Worm (Caenorhabditis elegans) whole organism, L3 larva: ENCODE results near the gene C06E4.1.

Source experiments
- R02D3.7 ChIP-seq: fragments of 150-350 bp; optimal IDR thresholded peaks from 2 replicates; lab custom pipeline; 2014; ENCODE audit warnings: missing biosample characterization, missing genetic modification characterization
- ZK546.5 ChIP-seq: sonication (generic microtip); optimal IDR thresholded peaks from 2 replicates; lab custom pipeline; 2017; ENCODE audit warnings: missing biosample characterization, missing genetic modification characterization
- aly-2 ChIP-seq: fragments of 150-350 bp; optimal IDR thresholded peaks from 2 replicates; lab custom pipeline; 2014; ENCODE audit warnings: missing biosample characterization, missing genetic modification characterization
- ceh-16 ChIP-seq: sonication (generic microtip); optimal IDR thresholded peaks from 2 replicates; lab custom pipeline; 2017; ENCODE audit warnings: missing biosample characterization, missing genetic modification characterization
- ceh-28 ChIP-seq: fragments of 150-350 bp; optimal IDR thresholded peaks from 2 replicates; lab custom pipeline; 2014; ENCODE audit warnings: missing biosample characterization, missing genetic modification reagents, missing genetic modification characterization
- ceh-82 ChIP-seq: fragments of 150-350 bp; optimal IDR thresholded peaks from 2 replicates; lab custom pipeline; 2014; ENCODE audit warnings: missing biosample characterization, missing genetic modification characterization
- ceh-9 ChIP-seq: sonication (generic microtip); optimal IDR thresholded peaks from 2 replicates; lab custom pipeline; 2018; ENCODE audit warnings: missing biosample characterization, missing genetic modification characterization
- daf-12 ChIP-seq: fragments of 150-350 bp; optimal IDR thresholded peaks from 2 replicates; lab custom pipeline; 2014; ENCODE audit warnings: missing biosample characterization, missing genetic modification reagents, missing genetic modification characterization
- egl-27 ChIP-seq: sonication (generic microtip); optimal IDR thresholded peaks from 4 replicates; lab custom pipeline; 2017; ENCODE audit warnings: missing biosample characterization, missing genetic modification reagents, missing genetic modification characterization
- egl-5 ChIP-seq: fragments of 150-350 bp; optimal IDR thresholded peaks from 2 replicates; lab custom pipeline; 2017; ENCODE audit warnings: missing biosample characterization, missing genetic modification reagents, missing genetic modification characterization, inconsistent platforms
- elt-2 ChIP-seq: sonication (generic microtip); optimal IDR thresholded peaks from 2 replicates; lab custom pipeline; 2016; ENCODE audit warnings: missing genetic modification reagents, mild to moderate bottlenecking, missing genetic modification characterization, missing compliant biosample characterization
- elt-3 ChIP-seq, 3 experiments: fragments of 150-350 bp in 1 of 3; sonication (generic microtip) in 2 of 3; optimal IDR thresholded peaks; 2 replicates in 2 of 3; 4 replicates in 1 of 3; lab custom pipeline; 2014 to 2017; ENCODE audit warnings: missing biosample characterization in 3 of 3, missing genetic modification characterization in 3 of 3
- fkh-10 ChIP-seq: sonication (generic microtip); optimal IDR thresholded peaks from 2 replicates; lab custom pipeline; 2017; ENCODE audit warnings: missing biosample characterization, missing genetic modification reagents, missing genetic modification characterization
- fkh-2 ChIP-seq: fragments of 150-350 bp; optimal IDR thresholded peaks from 2 replicates; lab custom pipeline; 2014; ENCODE audit warnings: missing biosample characterization, missing genetic modification reagents, missing genetic modification characterization
- fos-1 ChIP-seq: fragments of 150-350 bp; optimal IDR thresholded peaks from 2 replicates; lab custom pipeline; 2014; ENCODE audit warnings: missing biosample characterization, missing genetic modification characterization
- hmg-11 ChIP-seq: sonication (generic microtip); optimal IDR thresholded peaks from 2 replicates; lab custom pipeline; 2016; ENCODE audit warnings: missing genetic modification characterization, missing compliant biosample characterization
- lin-39 ChIP-seq: fragments of 150-350 bp; optimal IDR thresholded peaks from 2 replicates; lab custom pipeline; 2018; ENCODE audit warnings: missing biosample characterization, missing genetic modification reagents, missing genetic modification characterization
- lsy-12 ChIP-seq: sonication (generic microtip); optimal IDR thresholded peaks from 2 replicates; lab custom pipeline; 2016; ENCODE audit warnings: mild to moderate bottlenecking, missing genetic modification characterization, missing compliant biosample characterization
- mdl-1 ChIP-seq: fragments of 150-350 bp; optimal IDR thresholded peaks from 2 replicates; lab custom pipeline; 2014; ENCODE audit warnings: missing biosample characterization, missing genetic modification characterization
- mml-1 ChIP-seq: fragments of 150-350 bp; sonication (generic microtip); optimal IDR thresholded peaks from 3 replicates; lab custom pipeline; 2014; ENCODE audit warnings: missing biosample characterization, missing genetic modification characterization
- nfya-1 ChIP-seq: sonication (generic microtip); optimal IDR thresholded peaks from 2 replicates; lab custom pipeline; 2017; ENCODE audit warnings: missing genetic modification characterization, mild to moderate bottlenecking, missing compliant biosample characterization, antibody characterized with exemption, moderate library complexity; ENCODE audit not compliant: insufficient read depth
- nhr-11 ChIP-seq: fragments of 150-350 bp; optimal IDR thresholded peaks from 2 replicates; lab custom pipeline; 2014; ENCODE audit warnings: missing biosample characterization, missing genetic modification characterization
- nhr-237 ChIP-seq: fragments of 150-350 bp; optimal IDR thresholded peaks from 2 replicates; lab custom pipeline; 2014; ENCODE audit warnings: missing biosample characterization, missing genetic modification characterization
- nhr-28 ChIP-seq: fragments of 150-350 bp; optimal IDR thresholded peaks from 2 replicates; lab custom pipeline; 2014; ENCODE audit warnings: missing biosample characterization, missing genetic modification characterization
- nhr-67 ChIP-seq: fragments of 150-350 bp; optimal IDR thresholded peaks from 2 replicates; lab custom pipeline; 2014; ENCODE audit warnings: missing biosample characterization, missing genetic modification characterization
- nhr-76 ChIP-seq: fragments of 150-350 bp; sonication (generic microtip); optimal IDR thresholded peaks from 5 replicates; lab custom pipeline; 2014; ENCODE audit warnings: missing biosample characterization, missing genetic modification characterization
- nhr-77 ChIP-seq: fragments of 150-350 bp; optimal IDR thresholded peaks from 2 replicates; lab custom pipeline; 2014; ENCODE audit warnings: missing biosample characterization, missing genetic modification characterization
- pha-4 ChIP-seq: fragments of 150-350 bp; optimal IDR thresholded peaks from 2 replicates; lab custom pipeline; 2014; ENCODE audit warnings: missing biosample characterization, missing genetic modification reagents, missing genetic modification characterization
- pqm-1 ChIP-seq: fragments of 150-350 bp; optimal IDR thresholded peaks from 2 replicates; lab custom pipeline; 2017; ENCODE audit warnings: missing biosample characterization, missing genetic modification characterization, inconsistent platforms
- sea-2 ChIP-seq: fragments of 150-350 bp; sonication (generic microtip); optimal IDR thresholded peaks from 4 replicates; lab custom pipeline; 2014; ENCODE audit warnings: missing biosample characterization, missing genetic modification reagents, missing genetic modification characterization
- snpc-4 ChIP-seq: fragments of 150-350 bp; optimal IDR thresholded peaks from 2 replicates; lab custom pipeline; 2014; ENCODE audit warnings: missing biosample characterization, missing genetic modification characterization
- unc-39 ChIP-seq: sonication (generic microtip); optimal IDR thresholded peaks from 4 replicates; lab custom pipeline; 2017; ENCODE audit warnings: missing biosample characterization, missing genetic modification characterization
- unc-62 ChIP-seq: fragments of 150-350 bp; sonication (generic microtip); optimal IDR thresholded peaks from 4 replicates; lab custom pipeline; 2014; ENCODE audit warnings: missing biosample characterization, missing genetic modification reagents, missing genetic modification characterization
- zag-1 ChIP-seq: fragments of 150-350 bp; optimal IDR thresholded peaks from 2 replicates; lab custom pipeline; 2014; ENCODE audit warnings: missing biosample characterization, missing genetic modification characterization
- ztf-11 ChIP-seq: fragments of 150-350 bp; optimal IDR thresholded peaks from 2 replicates; lab custom pipeline; 2014; ENCODE audit warnings: missing biosample characterization, missing genetic modification characterization

Gene C06E4.1

DNA sequence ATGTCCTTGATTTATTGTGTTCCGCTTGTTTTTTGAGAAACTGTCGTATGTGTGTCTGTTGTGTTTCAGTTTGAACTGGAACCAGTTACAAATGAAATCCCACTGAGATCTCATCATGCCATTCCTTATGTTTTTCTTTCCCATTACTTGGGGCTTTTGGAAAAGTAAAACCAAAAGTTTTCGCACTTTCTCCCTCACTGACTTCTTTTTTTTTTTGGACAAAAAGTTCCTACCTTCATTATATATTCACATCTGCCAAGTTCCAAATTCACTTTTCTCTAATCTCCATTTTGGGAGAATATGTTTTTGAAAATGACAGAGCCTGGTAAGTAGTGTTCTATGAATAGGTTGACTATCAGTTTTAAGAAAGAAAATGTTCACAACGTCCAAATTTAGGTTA is 6.4 kb upstream of the C06E4.1 start, which contains the start of gene C06E4.2:
Gene C06E4.2, plus strand, starts transcription at position 301 of the 400 bp plus-strand sequence.
- TF ChIP-seq hmg-11 (tag; lab: Kevin White, UChicago) = no peak
- no peak for TF ChIP-seq aly-2
- TF ChIP-seq pha-4 (tag; lab: Kevin White, UChicago) = no peak
- no peak for TF ChIP-seq daf-12 (tag; lab: Kevin White, UChicago)
- TF ChIP-seq zag-1 (tag; lab: Kevin White, UChicago) = no peak
- no peak for TF ChIP-seq elt-3 (tag; optimal IDR thresholded peaks at IDR 0.05; lab: Kevin White, UChicago)
- no peak for TF ChIP-seq nhr-28 (tag; lab: Kevin White, UChicago)
- TF ChIP-seq lsy-12 (tag; lab: Kevin White, UChicago) = no peak
- TF ChIP-seq egl-5 (tag; lab: Kevin White, UChicago) = no peak

DNA sequence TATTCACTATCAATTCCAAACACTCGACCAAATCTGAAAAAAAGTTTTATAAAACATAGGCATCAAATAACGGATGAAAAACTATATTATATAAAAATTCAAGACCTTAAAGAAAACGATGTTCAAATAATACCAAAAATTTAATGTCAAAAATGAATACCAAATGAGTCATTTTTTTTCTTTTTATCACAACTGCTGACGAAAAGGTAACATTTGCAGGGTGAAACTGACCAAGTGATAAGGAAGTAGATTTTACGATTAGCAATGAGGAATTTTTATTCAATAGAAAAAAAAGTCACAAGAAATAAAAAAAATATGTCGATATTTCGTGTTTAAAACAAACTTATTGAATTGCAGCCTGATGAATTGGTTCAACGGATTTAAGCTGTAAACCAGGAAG is 2.8 kb downstream of the C06E4.1 start, which contains the start of gene C06E4.8:
Gene C06E4.8, minus strand, starts transcription at position 37 of the 400 bp plus-strand sequence.
- TF ChIP-seq elt-2 (peak; percentile 6), nfya-1 (tag; lab: Kevin White, UChicago) (no peak)
- TF ChIP-seq, all 47 proteins: peak for 1

- no peak for TF ChIP-seq unc-62 (GFP tag; lab: Kevin White, UChicago)
- TF ChIP-seq fkh-10 (GFP tag; lab: Kevin White, UChicago) = no peak
- no peak for TF ChIP-seq mdl-1 (tag; lab: Kevin White, UChicago)
- TF ChIP-seq fkh-2 (tag; lab: Kevin White, UChicago) = no peak
- TF ChIP-seq ceh-82 = no peak
- TF ChIP-seq egl-27 (tag; lab: Kevin White, UChicago) = no peak
- TF ChIP-seq elt-3 (tag; optimal IDR thresholded peaks at IDR 0.05; lab: Kevin White, UChicago) = no peak
- no peak for TF ChIP-seq nhr-67 (tag; lab: Kevin White, UChicago)
- TF ChIP-seq sea-2 (GFP tag; lab: Kevin White, UChicago) = no peak
Observed at ce11 chrIV:7287474-7287873, 4.4 kb downstream of the C06E4.1 start, which contains the start of gene F42C5.3. F42C5.3 (minus strand) TSS chrIV:7287574.

DNA sequence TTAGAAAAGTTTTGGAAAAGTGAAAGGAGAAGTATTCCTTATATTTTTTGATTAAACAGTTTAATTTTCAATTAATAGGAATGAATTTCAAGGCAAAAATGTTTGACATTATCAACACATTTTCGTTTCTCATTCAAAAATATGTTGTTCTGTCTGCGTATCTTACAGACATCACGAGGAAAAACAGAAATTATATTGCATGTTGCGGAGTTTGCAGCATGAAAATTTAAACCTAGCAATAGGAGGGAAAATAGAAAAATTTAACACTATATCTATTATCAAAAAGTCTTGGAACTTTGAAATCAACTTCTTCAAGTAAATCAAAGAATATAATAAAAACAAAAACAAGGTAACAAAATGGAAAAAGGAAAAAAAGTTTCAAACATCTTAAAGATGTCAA is 8.0 kb downstream of the C06E4.1 start:
- TF ChIP-seq elt-2 = peak; percentile 18
- TF ChIP-seq unc-39 = no peak

DNA sequence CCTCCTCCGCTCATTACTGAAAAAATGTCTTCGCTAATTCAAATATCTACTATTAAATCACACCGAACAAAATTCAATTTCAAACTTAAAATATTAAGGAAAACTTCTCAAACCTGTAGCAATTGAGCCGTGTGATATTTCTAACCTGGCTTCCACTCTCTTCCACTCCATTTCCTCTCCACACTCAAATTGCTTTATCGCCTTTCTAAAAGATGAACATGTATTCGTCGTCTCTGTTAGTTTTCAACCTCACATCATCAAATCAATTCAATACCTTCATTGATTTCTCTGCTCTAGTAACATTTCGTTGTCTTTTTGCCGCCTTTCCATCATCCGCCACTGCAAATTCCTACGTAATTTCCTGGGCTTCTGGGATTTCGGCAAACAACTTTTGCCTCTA is 8.9 kb downstream of the C06E4.1 start, which contains the start of gene F42C5.4:
Gene F42C5.4, minus strand, starts transcription at position 171 of the 400 bp plus-strand sequence.
- no peak for TF ChIP-seq ceh-9
- TF ChIP-seq ZK546.5 (tag; lab: Kevin White, UChicago) = no peak
- TF ChIP-seq lin-39 = no peak
- no peak for TF ChIP-seq pqm-1 (tag; lab: Kevin White, UChicago)
- TF ChIP-seq mml-1 (tag; lab: Kevin White, UChicago) = no peak
- no peak for TF ChIP-seq aly-2
- no peak for TF ChIP-seq hmg-11 (tag; lab: Kevin White, UChicago)
- no peak for TF ChIP-seq ceh-28
- no peak for TF ChIP-seq ztf-11 (tag; lab: Kevin White, UChicago)
- TF ChIP-seq fkh-10 (GFP tag; lab: Kevin White, UChicago) = no peak
- TF ChIP-seq R02D3.7 (tag; lab: Kevin White, UChicago) = no peak
- no peak for TF ChIP-seq sea-2 (GFP tag; lab: Kevin White, UChicago)
- TF ChIP-seq snpc-4 (tag; lab: Kevin White, UChicago) = no peak
- no peak for TF ChIP-seq nhr-11 (tag; lab: Kevin White, UChicago)
- no peak for TF ChIP-seq ceh-16
- no peak for TF ChIP-seq nhr-77 (tag; lab: Kevin White, UChicago)
- TF ChIP-seq nhr-237 = no peak

ce11 chrIV:7294121-7294520 is 11.1 kb downstream of the C06E4.1 start, which contains the start of gene F42C5.5:
F42C5.5 (minus strand) TSS chrIV:7294221.
- TF ChIP-seq nhr-76 (tag; lab: Kevin White, UChicago) (no peak), fos-1 (tag; lab: Kevin White, UChicago) (no peak), elt-2 (no peak), ceh-28 (no peak), R02D3.7 (tag; lab: Kevin White, UChicago) (no peak), lsy-12 (tag; lab: Kevin White, UChicago) (no peak)
- TF ChIP-seq, all 47 proteins: peak for 0
